Worm (Caenorhabditis elegans) whole organism, L2 larva: ENCODE data around the gene hmp-1.

Source experiments
- C34F6.9 ChIP-seq: fragments of 150-350 bp; optimal IDR thresholded peaks from 2 replicates; lab custom pipeline; 2014; ENCODE audit warnings: missing biosample characterization, missing genetic modification characterization
- F13H6.1 ChIP-seq: sonication (generic microtip); optimal IDR thresholded peaks from 2 replicates; lab custom pipeline; 2016; ENCODE audit warnings: missing genetic modification characterization, missing compliant biosample characterization
- Y55F3AM.14 ChIP-seq: fragments of 200-800 bp; sonication (Bioruptor generic); optimal IDR thresholded peaks from 2 replicates; lab custom pipeline; 2018; ENCODE audit warnings: mild to moderate bottlenecking, missing genetic modification characterization, missing compliant biosample characterization
- ZK546.5 ChIP-seq: sonication (generic microtip); optimal IDR thresholded peaks from 2 replicates; lab custom pipeline; 2017; ENCODE audit warnings: missing biosample characterization, missing genetic modification characterization
- alr-1 ChIP-seq: fragments of 150-350 bp; optimal IDR thresholded peaks from 2 replicates; lab custom pipeline; 2014; ENCODE audit warnings: missing biosample characterization, missing genetic modification characterization
- ama-1 ChIP-seq: fragments of 150-350 bp; optimal IDR thresholded peaks from 2 replicates; lab custom pipeline; 2018; ENCODE audit warnings: inconsistent platforms
- crh-2 ChIP-seq: sonication (generic microtip); optimal IDR thresholded peaks from 2 replicates; lab custom pipeline; 2017; ENCODE audit warnings: missing biosample characterization, missing genetic modification characterization
- dmd-4 ChIP-seq: sonication (generic microtip); optimal IDR thresholded peaks from 2 replicates; lab custom pipeline; 2017; ENCODE audit warnings: missing biosample characterization, missing genetic modification characterization
- egl-27 ChIP-seq: sonication (generic microtip); optimal IDR thresholded peaks from 3 replicates; lab custom pipeline; 2017; ENCODE audit warnings: missing biosample characterization, missing genetic modification reagents, missing genetic modification characterization
- gmeb-1 ChIP-seq: fragments of 150-350 bp; optimal IDR thresholded peaks from 2 replicates; lab custom pipeline; 2014; ENCODE audit warnings: missing biosample characterization, missing genetic modification characterization
- lsy-2 ChIP-seq, 2 experiments: fragments of 150-350 bp in 1 of 2; sonication (generic microtip) in 1 of 2; optimal IDR thresholded peaks; 2 replicates each; lab custom pipeline; 2014 to 2017; ENCODE audit warnings: missing biosample characterization in 2 of 2, missing genetic modification characterization in 2 of 2
- mbf-1 ChIP-seq: sonication (generic microtip); optimal IDR thresholded peaks from 2 replicates; lab custom pipeline; 2017; ENCODE audit warnings: missing biosample characterization, missing genetic modification characterization
- mdl-1 ChIP-seq, 2 experiments: fragments of 150-350 bp in 1 of 2; sonication (generic microtip) in 1 of 2; optimal IDR thresholded peaks; 2 replicates each; lab custom pipeline; 2017; ENCODE audit warnings: missing biosample characterization in 2 of 2, missing genetic modification characterization in 2 of 2
- nhr-10 ChIP-seq: sonication (generic microtip); optimal IDR thresholded peaks from 2 replicates; lab custom pipeline; 2017; ENCODE audit warnings: missing biosample characterization, missing genetic modification characterization
- nhr-11 ChIP-seq: fragments of 150-350 bp; optimal IDR thresholded peaks from 2 replicates; lab custom pipeline; 2014; ENCODE audit warnings: missing biosample characterization, missing genetic modification characterization
- nhr-129 ChIP-seq: fragments of 150-350 bp; optimal IDR thresholded peaks from 2 replicates; lab custom pipeline; 2014; ENCODE audit warnings: missing biosample characterization, missing genetic modification characterization
- nhr-21 ChIP-seq: fragments of 150-350 bp; optimal IDR thresholded peaks from 2 replicates; lab custom pipeline; 2014; ENCODE audit warnings: missing biosample characterization, missing genetic modification characterization
- nhr-23 ChIP-seq: fragments of 150-350 bp; optimal IDR thresholded peaks from 2 replicates; lab custom pipeline; 2014; ENCODE audit warnings: missing biosample characterization, missing genetic modification reagents, missing genetic modification characterization
- nhr-25 ChIP-seq: fragments of 150-350 bp; sonication (generic microtip); optimal IDR thresholded peaks from 3 replicates; lab custom pipeline; 2014; ENCODE audit warnings: missing biosample characterization, missing genetic modification characterization
- nhr-6 ChIP-seq: fragments of 150-350 bp; optimal IDR thresholded peaks from 2 replicates; lab custom pipeline; 2014; ENCODE audit warnings: missing biosample characterization, missing genetic modification characterization
- sem-4 ChIP-seq: fragments of 150-350 bp; optimal IDR thresholded peaks from 2 replicates; lab custom pipeline; 2014; ENCODE audit warnings: missing biosample characterization, missing genetic modification reagents, missing genetic modification characterization
- skn-1 ChIP-seq: sonication (generic microtip); optimal IDR thresholded peaks from 2 replicates; lab custom pipeline; 2017; ENCODE audit warnings: missing biosample characterization, missing genetic modification characterization
- sma-9 ChIP-seq, 2 experiments: fragments of 150-350 bp in 1 of 2; sonication (generic microtip) in 1 of 2; optimal IDR thresholded peaks; 2 replicates each; lab custom pipeline; 2014 to 2016; ENCODE audit warnings: missing genetic modification characterization in 2 of 2, mild to moderate bottlenecking in 1 of 2, missing biosample characterization in 1 of 2, missing compliant biosample characterization in 1 of 2, missing genetic modification reagents in 1 of 2, moderate library complexity in 1 of 2
- unc-39 ChIP-seq: fragments of 150-350 bp; optimal IDR thresholded peaks from 2 replicates; lab custom pipeline; 2014; ENCODE audit warnings: missing biosample characterization, missing genetic modification characterization
- unc-55 ChIP-seq: fragments of 150-350 bp; sonication (generic microtip); optimal IDR thresholded peaks from 3 replicates; lab custom pipeline; 2014; ENCODE audit warnings: missing biosample characterization, missing genetic modification reagents, missing genetic modification characterization
- zag-1 ChIP-seq: fragments of 150-350 bp; optimal IDR thresholded peaks from 2 replicates; lab custom pipeline; 2014; ENCODE audit warnings: missing biosample characterization, missing genetic modification characterization
- ztf-1 ChIP-seq: fragments of 200-800 bp; sonication (Bioruptor generic); conservative IDR thresholded peaks from 2 replicates; pipeline ENCODE4 v1.3.6; 2022; ENCODE audit warnings: missing genetic modification characterization, missing compliant biosample characterization
- ztf-11 ChIP-seq: sonication (generic microtip); optimal IDR thresholded peaks from 2 replicates; lab custom pipeline; 2017; ENCODE audit warnings: missing biosample characterization, missing genetic modification characterization
- ztf-4 ChIP-seq: fragments of 150-350 bp; optimal IDR thresholded peaks from 2 replicates; lab custom pipeline; 2014; ENCODE audit warnings: missing biosample characterization, missing genetic modification characterization

The hmp-1 gene

DNA sequence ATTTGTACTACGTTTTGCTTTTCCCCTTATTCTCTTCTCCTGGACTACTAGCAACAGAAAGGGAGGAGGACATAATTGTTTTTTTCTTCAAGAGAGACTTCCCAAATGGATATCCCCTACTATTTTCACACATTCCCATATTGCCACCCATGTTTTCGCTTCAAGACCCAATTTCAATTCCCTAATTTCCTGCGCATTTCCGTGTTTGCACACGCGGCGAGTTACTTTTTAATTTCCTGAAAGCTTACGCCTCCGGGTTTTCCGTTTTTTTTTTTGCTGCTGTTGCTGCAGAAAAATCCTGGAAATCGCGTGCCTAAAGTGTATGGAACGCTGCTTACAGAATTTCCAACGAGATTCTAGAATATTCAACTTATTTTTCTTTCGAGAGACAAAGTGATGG lies 6.6 kb downstream of the hmp-1 start:
- TF ChIP-seq nhr-10 (tag; lab: Kevin White, UChicago), result no peak
- TF ChIP-seq nhr-21 (tag; lab: Kevin White, UChicago), result no peak
- TF ChIP-seq unc-55 (GFP tag; lab: Kevin White, UChicago), result peak; percentile 21
- TF ChIP-seq sma-9 (GFP tag; optimal IDR thresholded peaks at IDR 0.05; lab: Kevin White, UChicago), result no peak
- TF ChIP-seq sma-9 (tag; optimal IDR thresholded peaks at IDR 0.05; lab: Kevin White, UChicago), result no peak
- TF ChIP-seq, all 48 proteins: peak for 1

DNA sequence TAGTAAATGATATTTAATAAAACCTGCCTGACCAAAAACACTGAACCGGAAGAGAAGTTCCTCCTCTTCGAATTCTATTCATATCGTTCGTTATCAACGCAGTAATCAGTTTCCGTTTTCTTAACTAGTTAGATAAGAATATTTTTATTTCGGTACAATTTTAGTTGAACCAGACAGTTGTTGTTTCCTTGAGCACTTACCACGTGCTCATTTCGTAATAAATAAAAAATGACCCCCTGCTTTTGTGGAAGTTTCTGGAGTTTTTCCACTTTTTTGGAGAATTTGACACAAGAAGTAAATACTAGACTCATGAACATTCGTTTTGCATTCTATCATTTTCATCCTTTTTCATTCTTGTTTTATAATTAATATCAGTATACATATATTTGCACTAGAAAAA lies 8.1 kb downstream of the hmp-1 start:
- TF ChIP-seq lsy-2 (tag; optimal IDR thresholded peaks at IDR 0.05; lab: Kevin White, UChicago), result no peak
- no peak for TF ChIP-seq C34F6.9 (tag; lab: Kevin White, UChicago)
- no peak for TF ChIP-seq sem-4 (tag; lab: Kevin White, UChicago)
- TF ChIP-seq egl-27 (tag; lab: Kevin White, UChicago), result no peak
- no peak for TF ChIP-seq nhr-11
- TF ChIP-seq unc-55 (GFP tag; lab: Kevin White, UChicago), result peak; percentile 25
- no peak for TF ChIP-seq Y55F3AM.14 (GFP tag; lab: Kevin White, UChicago)
- no peak for TF ChIP-seq nhr-6 (tag; lab: Kevin White, UChicago)

DNA sequence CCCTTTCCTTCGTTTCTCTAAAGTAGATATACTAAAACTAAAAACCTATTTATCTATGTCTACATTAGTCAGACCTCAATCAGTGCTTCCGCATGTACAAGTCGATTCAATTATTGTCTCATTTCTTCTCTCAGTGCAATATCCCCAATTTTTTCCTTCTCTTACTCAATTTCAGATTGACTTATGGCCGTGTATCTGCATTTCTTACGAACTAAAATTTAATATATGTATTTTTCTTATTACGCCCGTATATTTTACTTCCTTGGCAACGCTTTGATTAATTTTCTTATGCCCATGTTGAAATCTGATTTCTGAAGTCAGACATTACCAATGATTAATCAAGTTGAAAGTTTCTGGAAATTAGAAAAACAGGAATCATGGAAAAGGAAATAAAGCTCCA lies 9.2 kb downstream of the hmp-1 start:
- no peak for TF ChIP-seq gmeb-1 (tag; lab: Kevin White, UChicago)
- TF ChIP-seq lsy-2 (tag; optimal IDR thresholded peaks at IDR 0.05; lab: Kevin White, UChicago), result peak in 1 of 2 experiments; percentile 50
- peak; percentile 50 for TF ChIP-seq nhr-21 (tag; lab: Kevin White, UChicago)
- no peak for TF ChIP-seq mdl-1 (tag; optimal IDR thresholded peaks at IDR 0.05; lab: Kevin White, UChicago)
- no peak for TF ChIP-seq ZK546.5 (tag; lab: Kevin White, UChicago)
- no peak for TF ChIP-seq zag-1 (tag; lab: Kevin White, UChicago)
- no peak for TF ChIP-seq ztf-4 (tag; lab: Kevin White, UChicago)
- TF ChIP-seq dmd-4 (tag; lab: Kevin White, UChicago), result peak; percentile 15

DNA sequence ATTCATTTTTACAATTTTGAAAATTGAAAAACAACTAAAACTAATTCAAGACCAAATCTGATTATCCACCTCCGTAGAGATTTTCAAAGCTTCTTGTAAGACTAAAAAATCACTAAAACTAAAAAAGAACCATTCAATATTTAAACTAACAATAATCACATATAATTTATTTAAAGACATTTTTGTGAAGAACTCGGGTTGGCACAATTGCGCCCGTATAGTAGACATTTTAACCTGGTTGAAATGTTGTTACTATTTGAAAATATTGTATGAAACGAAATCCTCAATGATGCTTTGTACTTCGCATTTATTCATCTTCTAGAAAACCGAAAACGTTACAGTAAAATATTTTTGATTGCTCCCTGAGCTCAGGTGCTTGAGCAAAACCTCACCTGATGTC lies 10.4 kb downstream of the hmp-1 start:
- no peak for TF ChIP-seq gmeb-1 (tag; lab: Kevin White, UChicago)
- TF ChIP-seq dmd-4 (tag; lab: Kevin White, UChicago), result no peak
- no peak for TF ChIP-seq nhr-11
- TF ChIP-seq zag-1 (tag; lab: Kevin White, UChicago), result no peak
- TF ChIP-seq nhr-23 (tag; lab: Kevin White, UChicago), result no peak
- no peak for TF ChIP-seq crh-2
- no peak for TF ChIP-seq alr-1 (tag; lab: Kevin White, UChicago)
- no peak for TF ChIP-seq nhr-129 (tag; lab: Kevin White, UChicago)
- no peak for TF ChIP-seq skn-1 (tag; lab: Kevin White, UChicago)
- TF ChIP-seq nhr-6 (tag; lab: Kevin White, UChicago), result no peak
- no peak for TF ChIP-seq F13H6.1 (tag; lab: Kevin White, UChicago)
- TF ChIP-seq unc-39 (tag; lab: Kevin White, UChicago), result no peak
- TF ChIP-seq ama-1 (lab: Kevin White, UChicago), result no peak
- no peak for TF ChIP-seq sma-9 (GFP tag; optimal IDR thresholded peaks at IDR 0.05; lab: Kevin White, UChicago)
- TF ChIP-seq sma-9 (tag; optimal IDR thresholded peaks at IDR 0.05; lab: Kevin White, UChicago), result no peak
- TF ChIP-seq ztf-1 (GFP tag; lab: Robert Waterston, UW), result no peak
- TF ChIP-seq mbf-1 (tag; lab: Kevin White, UChicago), result no peak

DNA sequence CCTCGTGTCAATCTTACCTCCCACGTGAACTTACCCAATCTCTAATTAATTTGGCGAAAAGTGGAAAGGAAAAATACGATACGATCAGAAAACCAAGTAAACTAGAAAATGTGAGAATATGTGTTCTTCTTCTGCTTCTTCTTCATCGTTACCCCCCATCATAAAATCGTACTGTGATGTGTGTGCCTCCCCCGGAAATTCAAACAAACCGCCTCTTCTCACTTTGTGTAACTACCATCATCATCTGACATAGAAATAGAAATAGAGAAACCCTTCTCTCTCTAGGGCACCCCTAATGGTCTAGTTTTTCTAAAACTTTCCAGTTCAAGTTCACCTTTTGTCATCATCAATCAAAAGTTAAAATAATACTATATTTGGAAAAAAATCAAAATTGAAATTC lies 12.1 kb downstream of the hmp-1 start:
- TF ChIP-seq nhr-25 (tag; lab: Kevin White, UChicago), result peak; percentile 77
- no peak for TF ChIP-seq nhr-10 (tag; lab: Kevin White, UChicago)
- no peak for TF ChIP-seq egl-27 (tag; lab: Kevin White, UChicago)
- TF ChIP-seq sma-9 (GFP tag; optimal IDR thresholded peaks at IDR 0.05; lab: Kevin White, UChicago), result peak; percentile 43
- TF ChIP-seq sma-9 (tag; optimal IDR thresholded peaks at IDR 0.05; lab: Kevin White, UChicago), result no peak

DNA sequence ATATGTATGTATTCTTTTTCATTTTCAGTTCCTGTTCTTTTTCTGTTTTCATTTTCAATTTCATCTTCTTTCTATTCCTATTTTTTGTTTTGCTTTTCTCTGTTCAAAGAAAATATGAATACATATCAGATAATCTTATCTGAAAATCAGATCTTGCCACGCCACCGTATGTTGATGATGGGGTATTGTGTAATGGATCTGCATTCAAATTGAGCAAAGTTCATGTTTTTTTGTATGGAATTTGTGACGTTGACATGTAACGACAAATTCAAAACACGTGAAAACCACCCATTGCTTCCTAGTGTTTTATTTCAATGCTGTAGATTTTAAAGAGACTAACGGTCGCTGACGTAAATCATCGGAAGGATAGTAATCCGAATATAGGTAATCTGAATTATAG lies 12.6 kb downstream of the hmp-1 start:
- TF ChIP-seq sma-9 (GFP tag; optimal IDR thresholded peaks at IDR 0.05; lab: Kevin White, UChicago), result peak; percentile 29
- TF ChIP-seq sma-9 (tag; optimal IDR thresholded peaks at IDR 0.05; lab: Kevin White, UChicago), result no peak
- no peak for TF ChIP-seq ztf-11
